Worm (Caenorhabditis elegans) whole organism, late embryonic: ENCODE measurements around the gene cid-1.

Experiments
- C38D4.7 ChIP-seq: fragments of 200-800 bp; sonication (Bioruptor generic); optimal IDR thresholded peaks from 2 replicates; lab custom pipeline; 2018; ENCODE audit warnings: mild to moderate bottlenecking, missing genetic modification characterization, moderate library complexity, missing compliant biosample characterization
- F13H6.1 ChIP-seq: sonication (generic microtip); optimal IDR thresholded peaks from 2 replicates; lab custom pipeline; 2016; ENCODE audit warnings: missing genetic modification characterization, missing compliant biosample characterization
- ceh-45 ChIP-seq: fragments of 200-800 bp; sonication (Bioruptor generic); IDR thresholded peaks from 2 replicates; pipeline ENCODE4 v1.3.6; 2022; ENCODE audit warnings: missing genetic modification reagents, missing genetic modification characterization, missing compliant biosample characterization
- che-1 ChIP-seq: sonication (generic microtip); optimal IDR thresholded peaks from 2 replicates; lab custom pipeline; 2016; ENCODE audit warnings: mild to moderate bottlenecking, missing genetic modification characterization, missing compliant biosample characterization
- ets-4 ChIP-seq: sonication (generic microtip); optimal IDR thresholded peaks from 2 replicates; lab custom pipeline; 2016; ENCODE audit warnings: missing genetic modification characterization, missing compliant biosample characterization
- hlh-30 ChIP-seq: sonication (generic microtip); optimal IDR thresholded peaks from 2 replicates; lab custom pipeline; 2017; ENCODE audit warnings: antibody characterized with exemption, missing genetic modification characterization, missing compliant biosample characterization; ENCODE audit not compliant: insufficient read depth
- mec-3 ChIP-seq: sonication (generic microtip); optimal IDR thresholded peaks from 2 replicates; lab custom pipeline; 2016; ENCODE audit warnings: borderline replicate concordance, missing genetic modification characterization, missing compliant biosample characterization
- nhr-11 ChIP-seq: fragments of 150-350 bp; optimal IDR thresholded peaks from 2 replicates; lab custom pipeline; 2014; ENCODE audit warnings: missing biosample characterization, missing genetic modification characterization
- pag-3 ChIP-seq: sonication (generic microtip); optimal IDR thresholded peaks from 2 replicates; lab custom pipeline; 2016; ENCODE audit warnings: missing compliant biosample characterization, missing genetic modification characterization, borderline replicate concordance
- pax-1 ChIP-seq: fragments of 150-350 bp; optimal IDR thresholded peaks from 2 replicates; lab custom pipeline; 2014; ENCODE audit warnings: missing biosample characterization, missing genetic modification characterization
- pqm-1 ChIP-seq: sonication (generic microtip); optimal IDR thresholded peaks from 2 replicates; lab custom pipeline; 2016; ENCODE audit warnings: missing genetic modification characterization, missing compliant biosample characterization

DNA sequence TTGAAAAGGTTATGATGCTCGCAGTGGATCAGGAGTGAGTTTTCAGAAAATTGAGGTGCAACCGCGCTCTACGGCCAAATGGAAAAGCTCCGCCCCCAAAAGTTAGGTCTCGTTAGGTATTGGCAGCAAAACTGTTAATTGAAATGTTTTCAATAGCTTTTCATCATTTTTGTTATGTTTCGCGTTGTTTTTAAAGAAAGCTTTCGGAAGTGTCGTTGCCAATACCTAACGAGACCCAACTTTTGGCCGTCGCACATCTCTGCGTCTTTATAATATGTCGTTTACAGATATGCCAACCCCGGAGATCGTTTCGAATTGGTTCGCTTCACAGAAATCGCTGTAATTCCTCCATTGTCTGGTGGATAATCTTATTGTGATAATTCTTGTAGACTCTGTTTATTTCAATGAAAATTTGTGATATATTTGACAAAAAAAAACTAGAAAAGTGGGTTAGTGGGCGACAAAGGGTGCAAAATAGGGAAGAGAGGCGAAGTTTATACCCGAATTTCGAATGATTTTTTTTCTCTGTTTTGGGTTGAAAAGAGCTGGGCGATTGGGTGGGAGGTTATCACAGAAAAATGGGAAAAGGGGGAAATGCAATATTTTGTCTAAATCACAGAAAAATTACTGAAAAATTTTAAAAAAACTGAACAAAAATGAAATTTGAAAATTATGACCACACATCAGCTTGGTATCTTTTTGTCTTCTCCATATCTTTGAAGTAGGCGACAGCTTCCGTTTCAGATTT is 22.8 kb downstream of the cid-1 start:
- no peak for TF ChIP-seq mec-3
- no peak for TF ChIP-seq hlh-30 (tag; lab: Kevin White, UChicago)
- no peak for TF ChIP-seq C38D4.7 (GFP tag; lab: Kevin White, UChicago)
- no peak for TF ChIP-seq pag-3 (tag; lab: Kevin White, UChicago)
- TF ChIP-seq pax-1 (tag; lab: Kevin White, UChicago), result no peak
- no peak for TF ChIP-seq che-1 (tag; lab: Kevin White, UChicago)
- TF ChIP-seq ets-4 (tag; lab: Kevin White, UChicago), result no peak
- no peak for TF ChIP-seq pqm-1
- no peak for TF ChIP-seq ceh-45
- TF ChIP-seq F13H6.1 (tag; lab: Kevin White, UChicago), result no peak
- no peak for TF ChIP-seq nhr-11
